Fruit fly (Drosophila melanogaster): Measurements from ENCODE around the gene CG31810.

CG31810 gene

dm6 chr2L:16887660-16888573 is 35.7 kb upstream of the CG31810 start, which contains the start of the genes osi and tweek (continued):
- TF ChIP-seq CG7357 (GFP tag; IDR thresholded peaks at IDR 0.05): no peak
- TF ChIP-seq pho (GFP tag; optimal IDR thresholded peaks at IDR 0.05): peak; percentile 41
- peak; percentile 54 for TF ChIP-seq CG10543 (GFP tag; optimal IDR thresholded peaks at IDR 0.05)
- TF ChIP-seq crol (GFP tag; IDR thresholded peaks at IDR 0.05): no peak
- no peak for TF ChIP-seq CG6813 (GFP tag; optimal IDR thresholded peaks at IDR 0.05)
- peak; percentile 33 for TF ChIP-seq CG9876 (GFP tag; optimal IDR thresholded peaks at IDR 0.05)
- no peak for TF ChIP-seq twi (tag; optimal IDR thresholded peaks at IDR 0.05)
- TF ChIP-seq ewg (GFP tag; optimal IDR thresholded peaks at IDR 0.05): peak; percentile 44
- TF ChIP-seq CG9932 (GFP tag; IDR thresholded peaks at IDR 0.05): peak; percentile 86
- no peak for TF ChIP-seq Blimp-1 (GFP tag; optimal IDR thresholded peaks at IDR 0.05)
- peak; percentile 86 for TF ChIP-seq hb (GFP tag; IDR thresholded peaks at IDR 0.05; ENCODE audit: partially characterized antibody)
- TF ChIP-seq salm (tag; optimal IDR thresholded peaks at IDR 0.05): no peak
- peak; percentile 59 for TF ChIP-seq CG18619 (GFP tag; optimal IDR thresholded peaks at IDR 0.05)
- peak; percentile 21; the same call in 1 of the 2 replicates for TF ChIP-seq CG10366 (GFP tag; IDR thresholded peaks at IDR 0.05)
- TF ChIP-seq CG10959 (GFP tag; IDR thresholded peaks at IDR 0.05): no peak
- no peak for TF ChIP-seq pita (GFP tag; optimal IDR thresholded peaks at IDR 0.05)
- TF ChIP-seq zfh2 (GFP tag; optimal IDR thresholded peaks at IDR 0.05): peak; percentile 60
- no peak for TF ChIP-seq gsb-n (tag; optimal IDR thresholded peaks at IDR 0.05)
- no peak for TF ChIP-seq oc (tag; optimal IDR thresholded peaks at IDR 0.05)
- peak; percentile 94 for TF ChIP-seq amos (GFP tag; IDR thresholded peaks at IDR 0.05; ENCODE audit: partially characterized antibody)
- no peak for TF ChIP-seq sens-2 (GFP tag; IDR thresholded peaks at IDR 0.05)
- TF ChIP-seq CG8089 (GFP tag; optimal IDR thresholded peaks at IDR 0.05): peak; percentile 12
- TF ChIP-seq vfl (GFP tag; optimal IDR thresholded peaks at IDR 0.05): peak; percentile 57
- no peak for TF ChIP-seq sd (tag; optimal IDR thresholded peaks at IDR 0.05)
- TF ChIP-seq ftz-f1 (GFP tag; optimal IDR thresholded peaks at IDR 0.05): no peak
- TF ChIP-seq ems (GFP tag; optimal IDR thresholded peaks at IDR 0.05): peak; percentile 36
- TF ChIP-seq CG8765 (GFP tag; IDR thresholded peaks at IDR 0.05): no peak
- no peak for TF ChIP-seq Atf3 (GFP tag; optimal IDR thresholded peaks at IDR 0.05)
- no peak for TF ChIP-seq bowl (GFP tag; IDR thresholded peaks at IDR 0.05)
- TF ChIP-seq CG3163 (GFP tag; optimal IDR thresholded peaks at IDR 0.05): no peak
- TF ChIP-seq bigmax (GFP tag; optimal IDR thresholded peaks at IDR 0.05): no peak
- no peak for TF ChIP-seq Meics (GFP tag; optimal IDR thresholded peaks at IDR 0.05)
- TF ChIP-seq Aef1 (GFP tag; IDR thresholded peaks at IDR 0.05): peak; percentile 57; the same call in 2 of the 3 replicates
- no peak for TF ChIP-seq CG10147 (GFP tag; optimal IDR thresholded peaks at IDR 0.05)
- no peak for TF ChIP-seq PHDP (tag; optimal IDR thresholded peaks at IDR 0.05)
- TF ChIP-seq CG42726 (GFP tag; IDR thresholded peaks at IDR 0.05; ENCODE audit: partially characterized antibody): peak; percentile 95
- no peak for TF ChIP-seq eve (GFP tag; optimal IDR thresholded peaks at IDR 0.05)
- peak; percentile 70 for TF ChIP-seq az2 (GFP tag; optimal IDR thresholded peaks at IDR 0.05)
- no peak for TF ChIP-seq dimm (GFP tag; IDR thresholded peaks at IDR 0.05)
- TF ChIP-seq insv (GFP tag; optimal IDR thresholded peaks at IDR 0.05): peak in 1 of 2 experiments; percentile 9
- TF ChIP-seq pan (optimal IDR thresholded peaks at IDR 0.05): no peak
- TF ChIP-seq pan (GFP tag; optimal IDR thresholded peaks at IDR 0.05 in 1 of 2, IDR thresholded peaks at IDR 0.05 in 1 of 2): no peak
- no peak for TF ChIP-seq Elba2 (GFP tag; optimal IDR thresholded peaks at IDR 0.05)
- peak; percentile 56 for TF ChIP-seq Fer1 (GFP tag; optimal IDR thresholded peaks at IDR 0.05)
- TF ChIP-seq ap (GFP tag; IDR thresholded peaks at IDR 0.05): no peak
- peak; percentile 64 for TF ChIP-seq cwo (GFP tag; optimal IDR thresholded peaks at IDR 0.05)
- no peak for TF ChIP-seq toy (GFP tag; IDR thresholded peaks at IDR 0.05)
- no peak for TF ChIP-seq Mes4 (GFP tag; optimal IDR thresholded peaks at IDR 0.05)
- no peak for TF ChIP-seq Optix (GFP tag; IDR thresholded peaks at IDR 0.05)
